Fruit fly (Drosophila melanogaster) Kc167 (cell line): ENCODE results near the gene Rtel1.

Experiments
- Myc ChIP-seq: fragments of >200 bp; optimal IDR thresholded peaks from 2 replicates; lab custom pipeline; 2017; ENCODE audit warnings: missing external identifiers
- Sin3A ChIP-seq: fragments of >200 bp; optimal IDR thresholded peaks from 2 replicates; lab custom pipeline; 2018; ENCODE audit warnings: missing external identifiers
- h ChIP-seq: fragments of >200 bp; optimal IDR thresholded peaks from 3 replicates; lab custom pipeline; 2018; ENCODE audit warnings: missing external identifiers
- insv ChIP-seq: fragments of >200 bp; optimal IDR thresholded peaks from 3 replicates; lab custom pipeline; 2018; ENCODE audit warnings: missing external identifiers
- psq ChIP-seq: fragments of >200 bp; optimal IDR thresholded peaks from 2 replicates; lab custom pipeline; 2017; ENCODE audit warnings: missing external identifiers

DNA sequence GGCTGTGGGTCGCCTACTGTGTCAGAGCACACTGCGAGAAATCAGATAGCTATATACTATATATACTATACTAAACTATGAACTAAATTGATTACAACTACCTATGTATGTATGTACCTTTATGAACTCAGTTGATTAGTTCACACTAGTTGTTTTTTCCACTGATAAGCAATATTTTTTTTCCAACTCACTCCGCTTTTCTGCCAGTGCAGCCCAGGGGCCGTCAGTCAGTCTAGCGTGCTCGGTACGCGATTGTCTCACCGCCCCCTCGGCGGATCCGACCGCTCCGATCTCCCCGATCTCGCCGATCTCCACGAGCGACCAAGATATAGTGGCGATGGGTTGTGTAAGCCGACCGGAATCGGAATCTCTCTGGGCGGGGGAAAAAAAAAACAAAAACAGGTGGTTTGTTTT lies 41.6 kb upstream of the Rtel1 start:
- TF ChIP-seq h (lab: Kevin White, UChicago) (no peak), psq (no peak), insv (lab: Kevin White, UChicago) (no peak), Myc (lab: Kevin White, UChicago) (no peak), Sin3A (no peak)
